Worm (Caenorhabditis elegans) whole organism, L1 larva: ENCODE measurements around the gene vab-8.

Experiments
- F16B12.6 ChIP-seq: fragments of 150-350 bp; optimal IDR thresholded peaks from 2 replicates; lab custom pipeline; 2014; ENCODE audit warnings: missing biosample characterization, missing genetic modification characterization
- ceh-88 ChIP-seq: fragments of 200-800 bp; sonication (Bioruptor generic); IDR thresholded peaks from 2 replicates; pipeline ENCODE4 v1.3.6; 2022; ENCODE audit warnings: missing genetic modification characterization, missing compliant biosample characterization
- egl-27 ChIP-seq, 2 experiments: fragments of 150-350 bp in 1 of 2; sonication (generic microtip); optimal IDR thresholded peaks; 3 replicates each; lab custom pipeline; 2017 to 2018; ENCODE audit warnings: missing biosample characterization in 2 of 2, missing genetic modification characterization in 2 of 2, missing genetic modification reagents in 2 of 2
- fos-1 ChIP-seq: fragments of 150-350 bp; optimal IDR thresholded peaks from 2 replicates; lab custom pipeline; 2014; ENCODE audit warnings: missing biosample characterization, missing genetic modification characterization
- lin-35 ChIP-seq, 2 experiments: fragments of 150-350 bp; optimal IDR thresholded peaks; 2 replicates each; lab custom pipeline; 2014; ENCODE audit warnings: missing biosample characterization in 2 of 2, missing genetic modification characterization in 2 of 2, missing genetic modification reagents in 2 of 2
- mdl-1 ChIP-seq, 2 experiments: fragments of 150-350 bp; optimal IDR thresholded peaks; 2 replicates each; lab custom pipeline; 2014 to 2017; ENCODE audit warnings: missing biosample characterization in 2 of 2, missing genetic modification characterization in 2 of 2, inconsistent platforms in 1 of 2
- mep-1 ChIP-seq: fragments of 150-350 bp; optimal IDR thresholded peaks from 2 replicates; lab custom pipeline; 2014; ENCODE audit warnings: missing biosample characterization, missing genetic modification characterization
- nhr-12 ChIP-seq: sonication (generic microtip); optimal IDR thresholded peaks from 2 replicates; lab custom pipeline; 2017; ENCODE audit warnings: missing biosample characterization, missing genetic modification characterization
- nhr-28 ChIP-seq: fragments of 150-350 bp; optimal IDR thresholded peaks from 2 replicates; lab custom pipeline; 2014; ENCODE audit warnings: missing biosample characterization, missing genetic modification characterization
- nhr-77 ChIP-seq: fragments of 150-350 bp; optimal IDR thresholded peaks from 2 replicates; lab custom pipeline; 2014; ENCODE audit warnings: missing biosample characterization, missing genetic modification characterization
- pag-3 ChIP-seq: sonication (generic microtip); optimal IDR thresholded peaks from 2 replicates; lab custom pipeline; 2017; ENCODE audit warnings: missing genetic modification characterization, mild to moderate bottlenecking, missing compliant biosample characterization, antibody characterized with exemption, borderline replicate concordance; ENCODE audit not compliant: insufficient read depth
- pqm-1 ChIP-seq: sonication (generic microtip); optimal IDR thresholded peaks from 3 replicates; lab custom pipeline; 2017; ENCODE audit warnings: missing biosample characterization, missing genetic modification characterization
- sptf-1 ChIP-seq: fragments of 150-350 bp; optimal IDR thresholded peaks from 2 replicates; lab custom pipeline; 2014; ENCODE audit warnings: missing biosample characterization, missing genetic modification characterization
- unc-62 ChIP-seq: fragments of 150-350 bp; optimal IDR thresholded peaks from 2 replicates; lab custom pipeline; 2014; ENCODE audit warnings: missing biosample characterization, missing genetic modification reagents, missing genetic modification characterization

DNA sequence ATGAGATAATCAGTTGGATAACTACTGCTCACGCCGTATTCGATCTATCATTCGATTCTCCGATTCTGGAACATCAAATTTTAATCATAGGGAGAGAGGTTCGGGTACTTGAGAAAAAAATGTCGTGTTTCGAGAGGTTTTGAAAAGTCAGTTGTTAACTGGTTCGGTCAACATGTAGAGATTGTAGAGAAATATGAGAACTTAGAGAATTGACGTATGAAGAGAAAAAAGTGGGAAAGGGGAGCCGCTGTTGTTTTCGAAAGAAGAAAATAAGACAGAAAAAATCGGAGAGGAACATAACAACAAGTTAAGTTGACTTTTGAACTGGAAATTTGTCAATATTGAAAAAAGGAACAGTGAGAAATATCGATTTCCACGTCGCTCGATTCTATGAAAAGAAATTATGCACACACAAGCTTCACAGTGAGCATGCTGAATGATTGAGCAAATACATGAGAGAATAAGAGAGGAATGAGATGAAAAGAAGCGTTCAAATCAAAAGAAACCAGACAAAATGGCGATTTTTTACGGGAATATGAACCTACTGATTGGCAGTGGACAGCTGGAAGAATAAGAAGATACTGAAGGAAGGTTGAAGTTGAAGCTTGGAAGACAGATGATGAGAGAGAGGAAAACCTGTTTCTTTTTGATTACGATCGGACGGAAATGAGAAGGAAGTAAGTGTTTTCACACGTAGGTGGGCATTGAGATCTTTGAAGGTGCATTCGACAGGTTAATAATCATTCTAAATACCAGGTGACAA lies 32.0 kb downstream of the vab-8 start, which contains the start of the genes T04H1.13, slfl-5 and rad-50:
- TF ChIP-seq nhr-12 (tag; lab: Kevin White, UChicago) (no peak), unc-62 (no peak), nhr-77 (tag; lab: Kevin White, UChicago) (no peak), fos-1 (tag; lab: Kevin White, UChicago) (no peak), ceh-88 (GFP tag; lab: Robert Waterston, UW) (no peak), mdl-1 (tag; optimal IDR thresholded peaks at IDR 0.05; lab: Kevin White, UChicago) (no peak), nhr-28 (no peak), lin-35 (GFP tag; optimal IDR thresholded peaks at IDR 0.05; lab: Kevin White, UChicago) (no peak), egl-27 (tag; optimal IDR thresholded peaks at IDR 0.05; lab: Kevin White, UChicago) (no peak), pag-3 (tag; lab: Kevin White, UChicago) (no peak), F16B12.6 (tag; lab: Kevin White, UChicago) (no peak), sptf-1 (tag; lab: Kevin White, UChicago) (no peak), pqm-1 (tag; lab: Kevin White, UChicago) (no peak), mep-1 (tag; lab: Kevin White, UChicago) (no peak)
